Worm (Caenorhabditis elegans) whole organism, L1 larva: Measurements from ENCODE around the gene rme-4.

Source experiments
- C04F5.9 ChIP-seq: sonication (generic microtip); optimal IDR thresholded peaks from 2 replicates; lab custom pipeline; 2016; ENCODE audit warnings: missing genetic modification characterization, missing compliant biosample characterization
- C16A3.4 ChIP-seq: fragments of 150-350 bp; optimal IDR thresholded peaks from 2 replicates; lab custom pipeline; 2014; ENCODE audit warnings: missing biosample characterization, missing genetic modification characterization
- C34B4.2 ChIP-seq: sonication (generic microtip); optimal IDR thresholded peaks from 2 replicates; lab custom pipeline; 2017; ENCODE audit warnings: mild to moderate bottlenecking, missing genetic modification characterization, missing compliant biosample characterization
- aha-1 ChIP-seq: fragments of 150-350 bp; optimal IDR thresholded peaks from 2 replicates; lab custom pipeline; 2014; ENCODE audit warnings: missing biosample characterization, missing genetic modification characterization
- alr-1 ChIP-seq: fragments of 200-800 bp; sonication (Bioruptor generic); optimal IDR thresholded peaks from 2 replicates; lab custom pipeline; 2018; ENCODE audit warnings: borderline replicate concordance, mild to moderate bottlenecking, missing genetic modification characterization, missing compliant biosample characterization
- aly-2 ChIP-seq: fragments of 150-350 bp; optimal IDR thresholded peaks from 2 replicates; lab custom pipeline; 2014; ENCODE audit warnings: missing biosample characterization, missing genetic modification characterization
- ama-1 ChIP-seq: fragments of 150-350 bp; optimal IDR thresholded peaks from 2 replicates; lab custom pipeline; 2014
- blmp-1 ChIP-seq: fragments of 150-350 bp; optimal IDR thresholded peaks from 2 replicates; lab custom pipeline; 2014; ENCODE audit warnings: missing biosample characterization, missing genetic modification characterization
- ceh-8 ChIP-seq: fragments of 200-800 bp; sonication (Bioruptor generic); optimal IDR thresholded peaks from 2 replicates; lab custom pipeline; 2018; ENCODE audit warnings: mild to moderate bottlenecking, missing genetic modification characterization, moderate library complexity, missing compliant biosample characterization
- ceh-82 ChIP-seq, 3 experiments: fragments of 150-350 bp in 1 of 3; sonication (generic microtip) in 2 of 3; optimal IDR thresholded peaks; 2 replicates each; lab custom pipeline; 2014 to 2017; ENCODE audit warnings: missing biosample characterization in 3 of 3, missing genetic modification characterization in 3 of 3
- ceh-88 ChIP-seq: fragments of 200-800 bp; sonication (Bioruptor generic); IDR thresholded peaks from 2 replicates; pipeline ENCODE4 v1.3.6; 2022; ENCODE audit warnings: missing genetic modification characterization, missing compliant biosample characterization
- ces-1 ChIP-seq: fragments of 150-350 bp; optimal IDR thresholded peaks from 2 replicates; lab custom pipeline; 2014; ENCODE audit warnings: missing biosample characterization, missing genetic modification reagents, missing genetic modification characterization
- efl-1 ChIP-seq, 4 experiments: fragments of 150-350 bp; optimal IDR thresholded peaks in 3 of 4; peaks in 1 of 4; 1 replicate in 1 of 4; 2 replicates in 3 of 4; lab custom pipeline; 2014; ENCODE audit warnings: missing biosample characterization in 2 of 4, missing genetic modification characterization in 2 of 4, missing genetic modification reagents in 2 of 4
- efl-3 ChIP-seq: fragments of 200-800 bp; sonication (Bioruptor generic); optimal IDR thresholded peaks from 2 replicates; lab custom pipeline; 2018; ENCODE audit warnings: mild to moderate bottlenecking, missing genetic modification characterization, missing compliant biosample characterization
- egl-27 ChIP-seq, 2 experiments: fragments of 150-350 bp in 1 of 2; sonication (generic microtip); optimal IDR thresholded peaks; 3 replicates each; lab custom pipeline; 2017 to 2018; ENCODE audit warnings: missing biosample characterization in 2 of 2, missing genetic modification characterization in 2 of 2, missing genetic modification reagents in 2 of 2
- elt-3 ChIP-seq, 6 experiments: fragments of 150-350 bp in 1 of 6; sonication (generic microtip); optimal IDR thresholded peaks; 2 replicates each; lab custom pipeline; 2017 to 2018; ENCODE audit warnings: missing biosample characterization in 6 of 6, missing genetic modification characterization in 6 of 6, inconsistent platforms in 1 of 6
- fkh-4 ChIP-seq: sonication (generic microtip); optimal IDR thresholded peaks from 2 replicates; lab custom pipeline; 2016; ENCODE audit warnings: missing compliant biosample characterization, missing genetic modification characterization, borderline replicate concordance
- fkh-8 ChIP-seq: sonication (generic microtip); optimal IDR thresholded peaks from 2 replicates; lab custom pipeline; 2016; ENCODE audit warnings: mild to moderate bottlenecking, missing genetic modification characterization, missing compliant biosample characterization
- fos-1 ChIP-seq: fragments of 150-350 bp; optimal IDR thresholded peaks from 2 replicates; lab custom pipeline; 2014; ENCODE audit warnings: missing biosample characterization, missing genetic modification characterization
- hlh-17 ChIP-seq: fragments of 200-800 bp; sonication (Bioruptor generic); optimal IDR thresholded peaks from 2 replicates; lab custom pipeline; 2018; ENCODE audit warnings: missing genetic modification characterization, mild to moderate bottlenecking, missing compliant biosample characterization, moderate library complexity, borderline replicate concordance
- isw-1 ChIP-seq: fragments of 200-800 bp; sonication (Bioruptor generic); IDR thresholded peaks from 2 replicates; pipeline ENCODE4 v1.3.6; 2022; ENCODE audit warnings: missing genetic modification characterization, missing compliant biosample characterization
- jun-1 ChIP-seq: fragments of 150-350 bp; optimal IDR thresholded peaks from 2 replicates; lab custom pipeline; 2014; ENCODE audit warnings: missing biosample characterization, missing genetic modification reagents, missing genetic modification characterization
- lin-14 ChIP-seq: fragments of 200-800 bp; sonication (Bioruptor generic); optimal IDR thresholded peaks from 2 replicates; lab custom pipeline; 2018; ENCODE audit warnings: mild to moderate bottlenecking, missing genetic modification characterization, moderate library complexity, missing compliant biosample characterization
- lin-35 ChIP-seq, 2 experiments: fragments of 150-350 bp; optimal IDR thresholded peaks; 2 replicates each; lab custom pipeline; 2014; ENCODE audit warnings: missing biosample characterization in 2 of 2, missing genetic modification characterization in 2 of 2, missing genetic modification reagents in 2 of 2
- lin-39 ChIP-seq: fragments of 150-350 bp; optimal IDR thresholded peaks from 2 replicates; lab custom pipeline; 2014; ENCODE audit warnings: missing biosample characterization, missing genetic modification reagents, missing genetic modification characterization
- lir-3 ChIP-seq: sonication (generic microtip); optimal IDR thresholded peaks from 2 replicates; lab custom pipeline; 2016; ENCODE audit warnings: mild to moderate bottlenecking, missing genetic modification characterization, moderate library complexity, missing compliant biosample characterization; ENCODE audit not compliant: poor library complexity
- lsy-2 ChIP-seq, 2 experiments: fragments of 150-350 bp; optimal IDR thresholded peaks; 2 replicates each; lab custom pipeline; 2014; ENCODE audit warnings: missing biosample characterization in 2 of 2, missing genetic modification characterization in 2 of 2
- mdl-1 ChIP-seq, 2 experiments: fragments of 150-350 bp; optimal IDR thresholded peaks; 2 replicates each; lab custom pipeline; 2014 to 2017; ENCODE audit warnings: missing biosample characterization in 2 of 2, missing genetic modification characterization in 2 of 2, inconsistent platforms in 1 of 2
- mef-2 ChIP-seq: fragments of 150-350 bp; optimal IDR thresholded peaks from 2 replicates; lab custom pipeline; 2014; ENCODE audit warnings: missing biosample characterization, missing genetic modification characterization
- mep-1 ChIP-seq: fragments of 150-350 bp; optimal IDR thresholded peaks from 2 replicates; lab custom pipeline; 2014; ENCODE audit warnings: missing biosample characterization, missing genetic modification characterization
- nhr-11 ChIP-seq: fragments of 150-350 bp; optimal IDR thresholded peaks from 2 replicates; lab custom pipeline; 2014; ENCODE audit warnings: missing biosample characterization, missing genetic modification characterization
- nhr-19 ChIP-seq: fragments of 200-800 bp; sonication (Bioruptor generic); conservative IDR thresholded peaks from 2 replicates; pipeline ENCODE4 v1.3.6; 2022; ENCODE audit warnings: missing genetic modification characterization, missing compliant biosample characterization
- nhr-237 ChIP-seq: fragments of 150-350 bp; optimal IDR thresholded peaks from 2 replicates; lab custom pipeline; 2014; ENCODE audit warnings: missing biosample characterization, missing genetic modification characterization
- nhr-71 ChIP-seq: sonication (generic microtip); optimal IDR thresholded peaks from 2 replicates; lab custom pipeline; 2016; ENCODE audit warnings: mild to moderate bottlenecking, missing genetic modification characterization, moderate library complexity, missing compliant biosample characterization
- nhr-77 ChIP-seq: fragments of 150-350 bp; optimal IDR thresholded peaks from 2 replicates; lab custom pipeline; 2014; ENCODE audit warnings: missing biosample characterization, missing genetic modification characterization
- nhr-85 ChIP-seq: sonication (generic microtip); peaks from one replicate; lab custom pipeline; 2016; ENCODE audit warnings: missing genetic modification characterization, inconsistent platforms, missing compliant biosample characterization
- nhr-90 ChIP-seq: sonication (generic microtip); optimal IDR thresholded peaks from 2 replicates; lab custom pipeline; 2016; ENCODE audit warnings: mild to moderate bottlenecking, missing genetic modification characterization, missing compliant biosample characterization; ENCODE audit not compliant: poor library complexity
- pag-3 ChIP-seq: sonication (generic microtip); optimal IDR thresholded peaks from 2 replicates; lab custom pipeline; 2017; ENCODE audit warnings: missing genetic modification characterization, mild to moderate bottlenecking, missing compliant biosample characterization, antibody characterized with exemption, borderline replicate concordance; ENCODE audit not compliant: insufficient read depth
- pax-3 ChIP-seq: fragments of 200-800 bp; sonication (Bioruptor generic); optimal IDR thresholded peaks from 2 replicates; lab custom pipeline; 2018; ENCODE audit warnings: mild to moderate bottlenecking, missing genetic modification characterization, moderate library complexity, missing compliant biosample characterization
- pqm-1 ChIP-seq: sonication (generic microtip); optimal IDR thresholded peaks from 3 replicates; lab custom pipeline; 2017; ENCODE audit warnings: missing biosample characterization, missing genetic modification characterization
- rnt-1 ChIP-seq: sonication (generic microtip); optimal IDR thresholded peaks from 2 replicates; lab custom pipeline; 2016; ENCODE audit warnings: mild to moderate bottlenecking, missing genetic modification characterization, moderate library complexity, missing compliant biosample characterization
- snu-23 ChIP-seq: sonication (generic microtip); optimal IDR thresholded peaks from 2 replicates; lab custom pipeline; 2016; ENCODE audit warnings: missing genetic modification characterization, missing compliant biosample characterization
- sox-4 ChIP-seq: sonication (generic microtip); optimal IDR thresholded peaks from 2 replicates; lab custom pipeline; 2016; ENCODE audit warnings: missing genetic modification characterization, missing compliant biosample characterization
- tlp-1 ChIP-seq: fragments of 150-350 bp; optimal IDR thresholded peaks from 2 replicates; lab custom pipeline; 2014; ENCODE audit warnings: missing biosample characterization, missing genetic modification characterization
- unc-130 ChIP-seq: fragments of 150-350 bp; optimal IDR thresholded peaks from 2 replicates; lab custom pipeline; 2017; ENCODE audit warnings: missing biosample characterization, missing genetic modification characterization, inconsistent platforms
- unc-30 ChIP-seq: sonication (generic microtip); optimal IDR thresholded peaks from 2 replicates; lab custom pipeline; 2017; ENCODE audit warnings: missing biosample characterization, missing genetic modification characterization
- unc-62 ChIP-seq: fragments of 150-350 bp; optimal IDR thresholded peaks from 2 replicates; lab custom pipeline; 2014; ENCODE audit warnings: missing biosample characterization, missing genetic modification reagents, missing genetic modification characterization
- unc-86 ChIP-seq: sonication (generic microtip); optimal IDR thresholded peaks from 2 replicates; lab custom pipeline; 2016; ENCODE audit warnings: missing genetic modification characterization, missing compliant biosample characterization
- vab-15 ChIP-seq: sonication (generic microtip); optimal IDR thresholded peaks from 2 replicates; lab custom pipeline; 2017; ENCODE audit warnings: missing genotype, mild to moderate bottlenecking, missing genetic modification characterization, missing compliant biosample characterization
- xbp-1 ChIP-seq: sonication (generic microtip); optimal IDR thresholded peaks from 2 replicates; lab custom pipeline; 2016; ENCODE audit warnings: missing genetic modification characterization, missing compliant biosample characterization
- zip-4 ChIP-seq: fragments of 200-800 bp; sonication (Bioruptor generic); optimal IDR thresholded peaks from 2 replicates; lab custom pipeline; 2018; ENCODE audit warnings: mild to moderate bottlenecking, missing genetic modification characterization, moderate library complexity, missing compliant biosample characterization
- ztf-4 ChIP-seq: fragments of 150-350 bp; optimal IDR thresholded peaks from 2 replicates; lab custom pipeline; 2014; ENCODE audit warnings: missing biosample characterization, missing genetic modification characterization

rme-4 gene

DNA sequence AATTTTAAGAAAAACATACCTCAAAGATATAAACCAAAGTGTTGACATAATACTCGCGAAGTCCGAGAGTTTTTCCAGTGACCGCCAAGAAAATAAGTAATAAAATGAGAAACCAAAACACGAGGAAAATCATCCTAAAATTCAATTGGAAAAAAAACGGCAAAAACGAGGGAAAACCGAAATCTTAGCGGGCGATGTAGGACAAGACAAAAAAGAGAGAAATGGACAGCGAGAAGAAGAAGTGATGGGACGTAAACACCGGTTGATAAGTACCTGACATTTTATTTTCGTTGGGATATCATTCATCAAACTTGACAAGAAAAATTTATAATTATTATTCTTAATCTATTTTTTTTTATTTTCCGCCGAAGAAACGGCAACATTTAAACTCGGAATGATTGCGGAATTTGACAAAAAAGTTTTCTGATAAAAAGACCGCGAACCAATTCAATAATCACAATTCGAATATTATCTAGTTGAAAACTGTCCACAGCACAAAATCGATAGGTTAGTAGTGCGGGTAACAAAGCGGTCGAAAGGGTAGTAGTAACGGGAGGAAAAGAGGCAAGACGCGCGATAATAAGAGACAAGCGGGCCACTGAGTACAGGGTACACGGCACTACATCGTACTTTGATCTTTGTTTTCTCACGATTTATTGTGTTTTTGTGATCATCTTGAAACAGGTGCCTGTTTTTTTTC lies 52.2 kb downstream of the rme-4 start, which contains the start of gene acl-5:
TSS of gene acl-5 (minus strand) at position 134 of the 700 bp plus-strand sequence.
- no peak for TF ChIP-seq unc-130 (tag; lab: Kevin White, UChicago)
- TF ChIP-seq hlh-17 = no peak
- no peak for TF ChIP-seq ces-1 (GFP tag; lab: Kevin White, UChicago)
- TF ChIP-seq nhr-237 (tag; lab: Kevin White, UChicago) = no peak
- 0 out of 2 replicates have a peak, but pooled peaks have one; percentile 15 for TF ChIP-seq nhr-19 (GFP tag; lab: Robert Waterston, UW)
- TF ChIP-seq pqm-1 (tag; lab: Kevin White, UChicago) = no peak
- no peak for TF ChIP-seq pag-3 (tag; lab: Kevin White, UChicago)
- TF ChIP-seq sox-4 = no peak
- TF ChIP-seq aly-2 (tag; lab: Kevin White, UChicago) = no peak
- no peak for TF ChIP-seq efl-1 (optimal IDR thresholded peaks at IDR 0.05; lab: Kevin White, UChicago)
- peak in 1 of 2 experiments; percentile 70 for TF ChIP-seq efl-1 (GFP tag; optimal IDR thresholded peaks at IDR 0.05 in 1 of 2; lab: Kevin White, UChicago)
- TF ChIP-seq ceh-88 (GFP tag; lab: Robert Waterston, UW) = no peak
- TF ChIP-seq nhr-71 (tag; lab: Kevin White, UChicago) = peak; percentile 17
- no peak for TF ChIP-seq unc-62 (GFP tag; lab: Kevin White, UChicago)
- TF ChIP-seq ztf-4 (tag; lab: Kevin White, UChicago) = no peak
- no peak for TF ChIP-seq nhr-90
- TF ChIP-seq nhr-11 (tag; lab: Kevin White, UChicago) = no peak
- peak in 2 of 6 experiments; percentile 1 to 76 for TF ChIP-seq elt-3 (tag; optimal IDR thresholded peaks at IDR 0.05; lab: Kevin White, UChicago)
- no peak for TF ChIP-seq fos-1 (tag; lab: Kevin White, UChicago)
- TF ChIP-seq egl-27 (tag; optimal IDR thresholded peaks at IDR 0.05; lab: Kevin White, UChicago) = no peak
- no peak for TF ChIP-seq unc-30
- no peak for TF ChIP-seq C16A3.4 (tag; lab: Kevin White, UChicago)
- TF ChIP-seq jun-1 = no peak
- TF ChIP-seq ceh-8 (GFP tag; lab: Kevin White, UChicago) = no peak
- no peak for TF ChIP-seq efl-3 (GFP tag; lab: Kevin White, UChicago)
- TF ChIP-seq C34B4.2 = no peak
- no peak for TF ChIP-seq nhr-77 (tag; lab: Kevin White, UChicago)
- TF ChIP-seq C04F5.9 (tag; lab: Kevin White, UChicago) = no peak
- peak; percentile 59 for TF ChIP-seq nhr-85 (tag; lab: Kevin White, UChicago)
- no peak for TF ChIP-seq xbp-1 (tag; lab: Kevin White, UChicago)
- TF ChIP-seq rnt-1 (tag; lab: Kevin White, UChicago) = no peak
- no peak for TF ChIP-seq zip-4 (GFP tag; lab: Kevin White, UChicago)
- TF ChIP-seq lin-35 (GFP tag; optimal IDR thresholded peaks at IDR 0.05; lab: Kevin White, UChicago) = no peak
- no peak for TF ChIP-seq aha-1 (tag; lab: Kevin White, UChicago)
- no peak for TF ChIP-seq pax-3 (tag; lab: Kevin White, UChicago)
- TF ChIP-seq tlp-1 = no peak
- no peak for TF ChIP-seq lin-14 (GFP tag; lab: Kevin White, UChicago)
- no peak for TF ChIP-seq fkh-8 (tag; lab: Kevin White, UChicago)
- no peak for TF ChIP-seq alr-1 (tag; lab: Kevin White, UChicago)
- TF ChIP-seq isw-1 (GFP tag; lab: Robert Waterston, UW) = no peak
- no peak for TF ChIP-seq ceh-82 (tag; optimal IDR thresholded peaks at IDR 0.05; lab: Kevin White, UChicago)
- no peak for TF ChIP-seq mep-1 (tag; lab: Kevin White, UChicago)
- no peak for TF ChIP-seq lin-39 (tag; lab: Kevin White, UChicago)
- no peak for TF ChIP-seq lir-3 (tag; lab: Kevin White, UChicago)
- no peak for TF ChIP-seq ama-1 (lab: Kevin White, UChicago)
- peak; percentile 84 for TF ChIP-seq blmp-1
- no peak for TF ChIP-seq fkh-4
- peak; percentile 9 for TF ChIP-seq snu-23
- no peak for TF ChIP-seq mef-2
- TF ChIP-seq unc-86 (tag; lab: Kevin White, UChicago) = no peak
- TF ChIP-seq vab-15 = no peak
- TF ChIP-seq mdl-1 (tag; optimal IDR thresholded peaks at IDR 0.05; lab: Kevin White, UChicago) = no peak
- no peak for TF ChIP-seq lsy-2 (tag; optimal IDR thresholded peaks at IDR 0.05; lab: Kevin White, UChicago)
